Fruit fly (Drosophila melanogaster): ENCODE measurements around the gene CG13786.

CG13786 gene

DNA sequence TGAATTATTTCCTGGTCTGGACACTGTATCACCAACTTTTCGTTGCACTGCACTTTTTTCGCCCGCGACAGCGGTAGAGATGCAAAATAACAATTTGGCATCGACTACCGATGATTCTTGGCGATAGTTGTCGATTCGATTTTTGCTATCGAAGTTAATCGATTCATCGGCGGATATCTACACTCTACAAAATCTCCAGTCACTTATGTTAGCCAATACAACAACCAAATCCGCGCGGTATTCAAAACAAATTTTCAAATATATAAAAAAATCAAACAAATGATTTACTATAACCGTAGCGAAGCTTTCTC, 48.7 kb downstream of the CG13786 start, which contains the start of gene CG4502 (continued):
- TF ChIP-seq slp2 (GFP tag; optimal IDR thresholded peaks at IDR 0.05) (peak; percentile 27), fd3F (GFP tag; optimal IDR thresholded peaks at IDR 0.05) (no peak), dm (GFP tag; optimal IDR thresholded peaks at IDR 0.05) (no peak), Xbp1 (GFP tag; optimal IDR thresholded peaks at IDR 0.05) (peak; percentile 40), salm (tag; optimal IDR thresholded peaks at IDR 0.05) (no peak), dpn (GFP tag; optimal IDR thresholded peaks at IDR 0.05) (peak; percentile 39 to 57), CG17802 (tag; optimal IDR thresholded peaks at IDR 0.05) (no peak), Ets97D (GFP tag; optimal IDR thresholded peaks at IDR 0.05) (peak; percentile 89), pho (GFP tag; optimal IDR thresholded peaks at IDR 0.05) (peak; percentile 30), Bgb (GFP tag; IDR thresholded peaks at IDR 0.05; ENCODE audit: partially characterized antibody) (peak; percentile 100), CG12219 (GFP tag; optimal IDR thresholded peaks at IDR 0.05) (no peak), sd (tag; optimal IDR thresholded peaks at IDR 0.05) (peak; percentile 43), CG9797 (GFP tag; optimal IDR thresholded peaks at IDR 0.05) (peak; percentile 36), sob (GFP tag; IDR thresholded peaks at IDR 0.05) (peak; percentile 77), mam (GFP tag; optimal IDR thresholded peaks at IDR 0.05) (peak; percentile 63), phol (tag; optimal IDR thresholded peaks at IDR 0.05) (peak; percentile 37), Dp (GFP tag; optimal IDR thresholded peaks at IDR 0.05) (peak; percentile 100), Doc3 (GFP tag; IDR thresholded peaks at IDR 0.05; ENCODE audit: partially characterized antibody) (peak; percentile 99), Atf6 (GFP tag; IDR thresholded peaks at IDR 0.05) (no peak), Max (GFP tag; optimal IDR thresholded peaks at IDR 0.05) (peak; percentile 11), crp (GFP tag; optimal IDR thresholded peaks at IDR 0.05) (no peak), bcd (GFP tag; optimal IDR thresholded peaks at IDR 0.05) (peak; percentile 33), grau (tag; optimal IDR thresholded peaks at IDR 0.05) (peak; percentile 43), HLH4C (GFP tag; IDR thresholded peaks at IDR 0.05; ENCODE audit: partially characterized antibody) (peak; percentile 99), Blimp-1 (GFP tag; optimal IDR thresholded peaks at IDR 0.05) (no peak), CG8924 (tag; optimal IDR thresholded peaks at IDR 0.05) (peak; percentile 31), zfh2 (GFP tag; optimal IDR thresholded peaks at IDR 0.05) (no peak), sug (tag; optimal IDR thresholded peaks at IDR 0.05) (peak; percentile 62), her (GFP tag; optimal IDR thresholded peaks at IDR 0.05) (peak; percentile 47), CG42726 (GFP tag; IDR thresholded peaks at IDR 0.05; ENCODE audit: partially characterized antibody) (peak; percentile 100), gro (GFP tag; optimal IDR thresholded peaks at IDR 0.05) (peak; percentile 45), dysf (GFP tag; IDR thresholded peaks at IDR 0.05) (no peak), tin (GFP tag; optimal IDR thresholded peaks at IDR 0.05) (peak; percentile 8), HmgZ (tag; optimal IDR thresholded peaks at IDR 0.05) (peak; percentile 87), CHES-1-like (GFP tag; optimal IDR thresholded peaks at IDR 0.05) (peak; percentile 50), Scr (GFP tag; IDR thresholded peaks at IDR 0.05; ENCODE audit: partially characterized antibody) (peak; percentile 98), Opbp (GFP tag; IDR thresholded peaks at IDR 0.05; ENCODE audit: partially characterized antibody) (peak; percentile 99), CG34422 (GFP tag; IDR thresholded peaks at IDR 0.05) (no peak), CG6854 (GFP tag; optimal IDR thresholded peaks at IDR 0.05) (no peak), unpg (GFP tag; optimal IDR thresholded peaks at IDR 0.05) (peak; percentile 6), CG7963 (GFP tag; IDR thresholded peaks at IDR 0.05; ENCODE audit: partially characterized antibody) (peak; percentile 99), Sin3A (optimal IDR thresholded peaks at IDR 0.05) (peak; percentile 27), Dek (tag; optimal IDR thresholded peaks at IDR 0.05) (peak; percentile 21), inv (GFP tag; IDR thresholded peaks at IDR 0.05; ENCODE audit: partially characterized antibody) (peak; percentile 99), B-H2 (GFP tag; optimal IDR thresholded peaks at IDR 0.05) (peak; percentile 29), CG32532 (GFP tag; IDR thresholded peaks at IDR 0.05) (peak; percentile 67; the same call in 1 of the 2 replicates), CG9817 (tag; optimal IDR thresholded peaks at IDR 0.05) (peak; percentile 14), CG15514 (GFP tag; optimal IDR thresholded peaks at IDR 0.05) (peak; percentile 78), Dref (GFP tag; IDR thresholded peaks at IDR 0.05) (peak; percentile 100), hb (GFP tag; IDR thresholded peaks at IDR 0.05; ENCODE audit: partially characterized antibody) (peak; percentile 99)
